Worm (Caenorhabditis elegans) whole organism, mixed stage, embryonic: ENCODE measurements around the gene F17C11.6.

Source experiments
- M03D4.4 ChIP-seq: sonication (generic microtip); optimal IDR thresholded peaks from 2 replicates; lab custom pipeline; 2017; ENCODE audit warnings: mild to moderate bottlenecking, missing genetic modification characterization, missing compliant biosample characterization
- bed-3 ChIP-seq: fragments of 200-800 bp; sonication (Bioruptor generic); optimal IDR thresholded peaks from 3 replicates; lab custom pipeline; 2018; ENCODE audit warnings: mild to moderate bottlenecking, missing genetic modification characterization, moderate library complexity, missing compliant biosample characterization
- blmp-1 ChIP-seq: fragments of 150-350 bp; optimal IDR thresholded peaks from 2 replicates; lab custom pipeline; 2014; ENCODE audit warnings: missing biosample characterization, missing genetic modification characterization
- ceh-39 ChIP-seq: fragments of 150-350 bp; optimal IDR thresholded peaks from 2 replicates; lab custom pipeline; 2014; ENCODE audit warnings: missing biosample characterization, missing genetic modification characterization
- ceh-43 ChIP-seq: fragments of 200-800 bp; sonication (Bioruptor generic); optimal IDR thresholded peaks from 2 replicates; lab custom pipeline; 2018; ENCODE audit warnings: mild to moderate bottlenecking, missing genetic modification characterization, moderate library complexity, missing compliant biosample characterization
- ceh-83 ChIP-seq: fragments of 200-800 bp; sonication (Bioruptor generic); optimal IDR thresholded peaks from 2 replicates; lab custom pipeline; 2018; ENCODE audit warnings: mild to moderate bottlenecking, missing genetic modification characterization, missing compliant biosample characterization
- ces-1 ChIP-seq: fragments of 150-350 bp; optimal IDR thresholded peaks from 2 replicates; lab custom pipeline; 2014; ENCODE audit warnings: missing biosample characterization, missing genetic modification reagents, missing genetic modification characterization
- cnd-1 ChIP-seq: fragments of 200-800 bp; sonication (Bioruptor generic); optimal IDR thresholded peaks from 2 replicates; lab custom pipeline; 2018; ENCODE audit warnings: mild to moderate bottlenecking, missing genetic modification characterization, missing compliant biosample characterization
- drap-1 ChIP-seq: fragments of 200-800 bp; sonication (Bioruptor generic); optimal IDR thresholded peaks from 3 replicates; lab custom pipeline; 2018; ENCODE audit warnings: mild to moderate bottlenecking, missing genetic modification characterization, missing compliant biosample characterization
- elt-1 ChIP-seq: sonication (generic microtip); optimal IDR thresholded peaks from 2 replicates; lab custom pipeline; 2017; ENCODE audit warnings: missing genetic modification characterization, mild to moderate bottlenecking, missing compliant biosample characterization, antibody characterized with exemption, moderate library complexity, borderline replicate concordance; ENCODE audit not compliant: insufficient read depth
- elt-3 ChIP-seq: fragments of 150-350 bp; optimal IDR thresholded peaks from 2 replicates; lab custom pipeline; 2014; ENCODE audit warnings: missing biosample characterization, missing genetic modification characterization
- flh-1 ChIP-seq: fragments of 200-800 bp; sonication (Bioruptor generic); optimal IDR thresholded peaks from 2 replicates; lab custom pipeline; 2018; ENCODE audit warnings: mild to moderate bottlenecking, missing genetic modification characterization, moderate library complexity, missing compliant biosample characterization
- ham-2 ChIP-seq: fragments of 200-800 bp; sonication (Bioruptor generic); optimal IDR thresholded peaks from 2 replicates; lab custom pipeline; 2018; ENCODE audit warnings: mild to moderate bottlenecking, missing genetic modification characterization, missing compliant biosample characterization
- hlh-1 ChIP-seq: fragments of 150-350 bp; optimal IDR thresholded peaks from 2 replicates; lab custom pipeline; 2014; ENCODE audit warnings: missing biosample characterization, missing genetic modification reagents, missing genetic modification characterization
- lin-13 ChIP-seq: fragments of 150-350 bp; optimal IDR thresholded peaks from 2 replicates; lab custom pipeline; 2014; ENCODE audit warnings: missing biosample characterization, missing genetic modification characterization
- lin-32 ChIP-seq: fragments of 200-800 bp; sonication (Bioruptor generic); optimal IDR thresholded peaks from 2 replicates; lab custom pipeline; 2018; ENCODE audit warnings: mild to moderate bottlenecking, missing genetic modification characterization, missing compliant biosample characterization
- lsy-2 ChIP-seq: fragments of 150-350 bp; optimal IDR thresholded peaks from 2 replicates; lab custom pipeline; 2014; ENCODE audit warnings: missing biosample characterization, missing genetic modification characterization
- mab-5 ChIP-seq: fragments of 150-350 bp; optimal IDR thresholded peaks from 2 replicates; lab custom pipeline; 2014; ENCODE audit warnings: missing biosample characterization, missing genetic modification characterization
- mep-1 ChIP-seq: fragments of 150-350 bp; optimal IDR thresholded peaks from 2 replicates; lab custom pipeline; 2017; ENCODE audit warnings: missing biosample characterization, missing genetic modification reagents, missing genetic modification characterization, inconsistent platforms
- mls-2 ChIP-seq: sonication (generic microtip); optimal IDR thresholded peaks from 2 replicates; lab custom pipeline; 2016; ENCODE audit warnings: mild to moderate bottlenecking, missing genetic modification characterization, moderate library complexity, missing compliant biosample characterization
- nhr-12 ChIP-seq: fragments of 150-350 bp; optimal IDR thresholded peaks from 2 replicates; lab custom pipeline; 2014; ENCODE audit warnings: missing biosample characterization, missing genetic modification characterization
- nhr-2 ChIP-seq: fragments of 150-350 bp; optimal IDR thresholded peaks from 2 replicates; lab custom pipeline; 2014; ENCODE audit warnings: missing biosample characterization, missing genetic modification characterization
- nhr-237 ChIP-seq: fragments of 150-350 bp; optimal IDR thresholded peaks from 2 replicates; lab custom pipeline; 2014; ENCODE audit warnings: missing biosample characterization, missing genetic modification characterization
- nhr-28 ChIP-seq: fragments of 150-350 bp; optimal IDR thresholded peaks from 2 replicates; lab custom pipeline; 2014; ENCODE audit warnings: missing biosample characterization, missing genetic modification characterization
- nhr-76 ChIP-seq: sonication (generic microtip); optimal IDR thresholded peaks from 2 replicates; lab custom pipeline; 2017; ENCODE audit warnings: missing biosample characterization, missing genetic modification characterization
- sem-2 ChIP-seq: fragments of 200-800 bp; sonication (Bioruptor generic); optimal IDR thresholded peaks from 2 replicates; lab custom pipeline; 2018; ENCODE audit warnings: mild to moderate bottlenecking, missing genetic modification characterization, missing compliant biosample characterization
- snpc-4 ChIP-seq: fragments of 150-350 bp; optimal IDR thresholded peaks from 2 replicates; lab custom pipeline; 2014; ENCODE audit warnings: missing biosample characterization, missing genetic modification characterization
- sptf-1 ChIP-seq: sonication (generic microtip); optimal IDR thresholded peaks from 2 replicates; lab custom pipeline; 2017; ENCODE audit warnings: mild to moderate bottlenecking, missing genetic modification characterization, moderate library complexity, missing compliant biosample characterization
- tbx-8 ChIP-seq: fragments of 200-800 bp; sonication (Bioruptor generic); optimal IDR thresholded peaks from 2 replicates; lab custom pipeline; 2018; ENCODE audit warnings: mild to moderate bottlenecking, missing genetic modification characterization, moderate library complexity, missing compliant biosample characterization
- unc-120 ChIP-seq: sonication (generic microtip); optimal IDR thresholded peaks from 2 replicates; lab custom pipeline; 2017; ENCODE audit warnings: missing genetic modification characterization, missing compliant biosample characterization; ENCODE audit not compliant: poor library complexity, severe bottlenecking
- unc-39 ChIP-seq: fragments of 150-350 bp; optimal IDR thresholded peaks from 2 replicates; lab custom pipeline; 2014; ENCODE audit warnings: missing biosample characterization, missing genetic modification characterization
- unc-62 ChIP-seq: fragments of 150-350 bp; optimal IDR thresholded peaks from 2 replicates; lab custom pipeline; 2014; ENCODE audit warnings: missing biosample characterization, missing genetic modification reagents, missing genetic modification characterization
- zip-8 ChIP-seq: fragments of 150-350 bp; optimal IDR thresholded peaks from 2 replicates; lab custom pipeline; 2014; ENCODE audit warnings: missing biosample characterization, missing genetic modification characterization
- ztf-11 ChIP-seq: fragments of 150-350 bp; optimal IDR thresholded peaks from 2 replicates; lab custom pipeline; 2014; ENCODE audit warnings: missing biosample characterization, missing genetic modification characterization

F17C11.6 gene

DNA sequence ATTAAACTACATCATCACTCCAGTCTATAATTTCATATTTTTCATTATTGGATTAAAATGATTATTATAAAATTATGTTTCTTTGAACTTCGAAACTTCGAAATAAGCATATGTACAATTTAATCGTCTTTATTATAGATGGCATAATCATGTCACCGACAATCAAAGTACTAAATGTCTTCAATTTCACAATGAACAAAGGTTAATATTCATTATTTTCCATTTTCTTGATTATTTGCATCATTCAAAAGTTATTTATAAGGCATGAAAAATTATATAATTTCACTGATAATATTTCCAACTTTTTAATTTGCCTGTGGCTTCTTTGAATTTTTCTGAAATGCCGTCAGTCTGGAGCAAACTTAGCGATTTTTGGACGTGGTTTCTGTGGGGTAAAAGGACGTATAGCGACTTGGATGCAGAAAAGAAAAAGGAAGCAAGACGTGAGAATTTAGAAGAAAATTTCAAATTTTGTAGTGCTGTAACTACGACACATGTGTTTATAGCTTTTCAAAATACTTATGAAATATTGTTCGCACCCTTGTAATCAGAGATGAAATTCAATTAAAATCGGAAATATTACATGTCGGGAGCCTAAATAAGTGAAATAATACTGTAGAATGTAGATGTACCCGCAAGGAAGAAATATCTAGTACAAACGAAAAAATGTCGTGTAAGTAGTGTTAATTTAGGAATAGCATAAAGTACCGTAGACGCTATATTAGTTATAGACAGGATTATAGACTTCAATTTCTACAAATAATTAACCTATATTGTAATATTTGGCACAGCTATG lies 958 bp downstream of the F17C11.6 start, which contains the start of gene F17C11.13:
F17C11.13 (plus strand) TSS at position 243 of the 796 bp plus-strand sequence.
- TF ChIP-seq nhr-76 (tag; lab: Kevin White, UChicago) (no peak), elt-1 (tag; lab: Kevin White, UChicago) (no peak), cnd-1 (tag; lab: Kevin White, UChicago) (no peak), flh-1 (GFP tag; lab: Kevin White, UChicago) (no peak), hlh-1 (no peak), unc-39 (tag; lab: Kevin White, UChicago) (no peak), ztf-11 (tag; lab: Kevin White, UChicago) (no peak)

DNA sequence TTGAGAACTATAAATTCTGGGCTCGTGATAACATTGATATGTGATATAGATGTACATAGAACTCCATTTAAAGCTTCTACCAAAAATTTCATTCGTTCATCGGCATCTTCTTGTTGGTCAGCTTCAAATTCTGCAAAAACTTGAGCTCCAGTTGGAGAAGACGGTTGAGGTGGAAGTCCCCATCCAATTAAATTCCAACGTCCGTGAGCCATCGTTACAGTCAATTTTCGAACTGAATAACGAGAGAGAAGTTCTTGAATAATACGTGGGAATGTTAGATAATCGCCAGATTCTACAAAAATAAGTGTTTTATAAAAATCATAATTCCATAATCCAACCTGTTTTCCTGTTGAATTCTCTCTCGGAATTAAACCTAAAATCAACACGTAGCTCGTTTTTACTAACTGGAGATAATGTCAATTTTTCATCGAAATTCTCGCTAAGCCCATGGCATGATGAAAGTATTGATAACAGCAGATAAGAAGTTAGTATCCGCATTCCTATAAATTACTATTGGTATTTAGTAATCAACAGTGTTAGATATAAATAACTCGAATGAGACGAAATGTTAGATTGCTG lies 3.5 kb downstream of the F17C11.6 start, which contains the start of gene pigt-1:
pigt-1 (minus strand) TSS at position 500 of the 579 bp plus-strand sequence.
- TF ChIP-seq nhr-76 (tag; lab: Kevin White, UChicago) (no peak), unc-62 (GFP tag; lab: Kevin White, UChicago) (no peak), mls-2 (no peak), elt-3 (tag; lab: Kevin White, UChicago) (no peak), mep-1 (tag; lab: Kevin White, UChicago) (no peak)

DNA sequence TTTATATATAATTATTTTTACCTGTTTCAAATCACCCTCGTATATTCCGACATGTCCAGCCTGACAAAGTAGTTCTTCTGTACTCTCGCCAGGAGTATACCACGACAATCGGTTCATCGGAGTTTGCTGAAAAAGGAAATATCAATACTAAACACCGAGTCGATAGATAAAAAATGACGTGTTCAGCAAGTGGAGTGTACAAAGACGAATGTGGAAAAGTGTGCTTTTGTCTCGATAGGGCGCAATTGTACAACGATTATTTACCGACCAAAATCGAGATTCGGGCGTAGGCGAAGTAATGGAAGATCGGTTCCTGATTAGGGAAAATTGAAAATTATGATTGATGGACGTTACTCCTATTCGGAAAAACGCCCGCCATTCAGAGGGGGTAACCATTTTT lies 5.6 kb downstream of the F17C11.6 start, which contains the start of gene vps-36:
vps-36 (minus strand) TSS at position 126 of the 400 bp plus-strand sequence.
- TF ChIP-seq ham-2 (GFP tag; lab: Kevin White, UChicago) (no peak), ztf-11 (tag; lab: Kevin White, UChicago) (no peak), lin-32 (GFP tag; lab: Kevin White, UChicago) (no peak), sem-2 (no peak), unc-62 (GFP tag; lab: Kevin White, UChicago) (no peak), nhr-12 (tag; lab: Kevin White, UChicago) (no peak), hlh-1 (no peak), mep-1 (tag; lab: Kevin White, UChicago) (no peak), snpc-4 (no peak), mab-5 (tag; lab: Kevin White, UChicago) (no peak), nhr-28 (tag; lab: Kevin White, UChicago) (no peak), elt-3 (tag; lab: Kevin White, UChicago) (no peak), bed-3 (GFP tag; lab: Kevin White, UChicago) (no peak), nhr-76 (tag; lab: Kevin White, UChicago) (no peak), ceh-39 (no peak), unc-39 (tag; lab: Kevin White, UChicago) (no peak), flh-1 (GFP tag; lab: Kevin White, UChicago) (no peak), unc-120 (no peak), ces-1 (no peak), lsy-2 (no peak)

DNA sequence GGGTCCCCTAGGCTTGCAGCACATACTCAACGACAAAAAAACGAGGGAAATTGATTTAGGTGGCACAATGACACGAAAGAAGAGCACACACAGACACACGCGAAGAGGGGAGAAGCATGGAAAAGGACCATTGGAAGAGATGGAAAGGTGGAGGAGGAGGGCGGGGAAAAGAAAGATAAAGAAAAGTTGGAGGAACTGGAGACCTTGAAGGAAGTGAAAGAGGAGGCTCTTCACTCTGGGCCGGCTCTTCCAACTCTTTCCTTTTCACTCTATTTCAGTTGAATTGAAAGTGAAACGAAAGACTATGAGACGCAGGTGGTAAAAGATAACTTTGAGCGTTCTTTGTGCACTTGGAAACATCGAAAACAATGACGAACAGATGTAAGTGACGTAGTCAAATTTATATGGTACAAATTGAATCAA lies 6.5 kb downstream of the F17C11.6 start:
- TF ChIP-seq bed-3 (GFP tag; lab: Kevin White, UChicago) (no peak), nhr-76 (tag; lab: Kevin White, UChicago) (no peak), zip-8 (tag; lab: Kevin White, UChicago) (no peak), ceh-39 (no peak), ham-2 (GFP tag; lab: Kevin White, UChicago) (no peak), unc-62 (GFP tag; lab: Kevin White, UChicago) (no peak), ceh-43 (GFP tag; lab: Kevin White, UChicago) (no peak), mls-2 (peak; percentile 24), tbx-8 (no peak), snpc-4 (no peak), unc-120 (peak; percentile 88), ztf-11 (tag; lab: Kevin White, UChicago) (no peak), lsy-2 (no peak), sptf-1 (peak; percentile 26), nhr-28 (tag; lab: Kevin White, UChicago) (no peak), ces-1 (peak; percentile 80), nhr-2 (tag; lab: Kevin White, UChicago) (no peak), drap-1 (GFP tag; lab: Kevin White, UChicago) (peak; percentile 43)

- no peak for TF ChIP-seq sem-2
- no peak for TF ChIP-seq elt-1 (tag; lab: Kevin White, UChicago)
- peak; percentile 53 for TF ChIP-seq M03D4.4 (tag; lab: Kevin White, UChicago)
- no peak for TF ChIP-seq unc-62 (GFP tag; lab: Kevin White, UChicago)
- TF ChIP-seq elt-3 (tag; lab: Kevin White, UChicago), result peak; percentile 62
- TF ChIP-seq mab-5 (tag; lab: Kevin White, UChicago), result no peak
- no peak for TF ChIP-seq zip-8 (tag; lab: Kevin White, UChicago)
- TF ChIP-seq sptf-1, result no peak
- TF ChIP-seq mls-2, result no peak
- TF ChIP-seq nhr-28 (tag; lab: Kevin White, UChicago), result no peak
- no peak for TF ChIP-seq bed-3 (GFP tag; lab: Kevin White, UChicago)
- peak; percentile 23 for TF ChIP-seq unc-120
- peak; percentile 96 for TF ChIP-seq lin-13 (tag; lab: Kevin White, UChicago)
- peak; percentile 81 for TF ChIP-seq hlh-1
- TF ChIP-seq nhr-237, result peak; percentile 94
- no peak for TF ChIP-seq ceh-83 (GFP tag; lab: Kevin White, UChicago)
- TF ChIP-seq ceh-39, result no peak
- TF ChIP-seq snpc-4, result no peak
- TF ChIP-seq ztf-11 (tag; lab: Kevin White, UChicago), result no peak
- TF ChIP-seq drap-1 (GFP tag; lab: Kevin White, UChicago), result peak; percentile 39
- TF ChIP-seq nhr-76 (tag; lab: Kevin White, UChicago), result no peak
- TF ChIP-seq cnd-1 (tag; lab: Kevin White, UChicago), result peak; percentile 47
- no peak for TF ChIP-seq ces-1
- no peak for TF ChIP-seq lsy-2
- TF ChIP-seq ceh-43 (GFP tag; lab: Kevin White, UChicago), result no peak
- TF ChIP-seq flh-1 (GFP tag; lab: Kevin White, UChicago), result no peak
- no peak for TF ChIP-seq blmp-1 (tag; lab: Kevin White, UChicago)
- TF ChIP-seq tbx-8, result no peak
Measured at ce11 chrV:10965501-10965900, 10.6 kb downstream of the F17C11.6 start, which contains the start of the genes ctf-4 and eef-1G. Gene ctf-4, minus strand, starts transcription at chrV:10965539. Gene eef-1G, plus strand, starts transcription at chrV:10965719.
